Worm (Caenorhabditis elegans) whole organism, L2 larva: ENCODE data around the gene C06H2.2.

Source experiments
- C34F6.9 ChIP-seq: fragments of 150-350 bp; optimal IDR thresholded peaks from 2 replicates; lab custom pipeline; 2014; ENCODE audit warnings: missing biosample characterization, missing genetic modification characterization
- F13H6.1 ChIP-seq: sonication (generic microtip); optimal IDR thresholded peaks from 2 replicates; lab custom pipeline; 2016; ENCODE audit warnings: missing genetic modification characterization, missing compliant biosample characterization
- R02D3.7 ChIP-seq: fragments of 150-350 bp; optimal IDR thresholded peaks from 2 replicates; lab custom pipeline; 2014; ENCODE audit warnings: missing biosample characterization, missing genetic modification characterization
- Y55F3AM.14 ChIP-seq: fragments of 200-800 bp; sonication (Bioruptor generic); optimal IDR thresholded peaks from 2 replicates; lab custom pipeline; 2018; ENCODE audit warnings: mild to moderate bottlenecking, missing genetic modification characterization, missing compliant biosample characterization
- ZK546.5 ChIP-seq: sonication (generic microtip); optimal IDR thresholded peaks from 2 replicates; lab custom pipeline; 2017; ENCODE audit warnings: missing biosample characterization, missing genetic modification characterization
- alr-1 ChIP-seq: fragments of 150-350 bp; optimal IDR thresholded peaks from 2 replicates; lab custom pipeline; 2014; ENCODE audit warnings: missing biosample characterization, missing genetic modification characterization
- aly-2 ChIP-seq: fragments of 150-350 bp; optimal IDR thresholded peaks from 2 replicates; lab custom pipeline; 2014; ENCODE audit warnings: missing biosample characterization, missing genetic modification characterization
- ama-1 ChIP-seq: fragments of 150-350 bp; optimal IDR thresholded peaks from 2 replicates; lab custom pipeline; 2018; ENCODE audit warnings: inconsistent platforms
- blmp-1 ChIP-seq: sonication (generic microtip); optimal IDR thresholded peaks from 2 replicates; lab custom pipeline; 2017; ENCODE audit warnings: missing genetic modification characterization, mild to moderate bottlenecking, missing compliant biosample characterization, antibody characterized with exemption, moderate library complexity; ENCODE audit not compliant: insufficient read depth
- ceh-16 ChIP-seq: fragments of 150-350 bp; optimal IDR thresholded peaks from 2 replicates; lab custom pipeline; 2014; ENCODE audit warnings: missing biosample characterization, missing genetic modification characterization
- ceh-82 ChIP-seq: fragments of 150-350 bp; optimal IDR thresholded peaks from 2 replicates; lab custom pipeline; 2014; ENCODE audit warnings: missing biosample characterization, missing genetic modification characterization
- crh-2 ChIP-seq: sonication (generic microtip); optimal IDR thresholded peaks from 2 replicates; lab custom pipeline; 2017; ENCODE audit warnings: missing biosample characterization, missing genetic modification characterization
- dmd-4 ChIP-seq: sonication (generic microtip); optimal IDR thresholded peaks from 2 replicates; lab custom pipeline; 2017; ENCODE audit warnings: missing biosample characterization, missing genetic modification characterization
- elt-1 ChIP-seq: fragments of 150-350 bp; optimal IDR thresholded peaks from 2 replicates; lab custom pipeline; 2014; ENCODE audit warnings: missing biosample characterization, missing genetic modification characterization
- elt-3 ChIP-seq: sonication (generic microtip); optimal IDR thresholded peaks from 2 replicates; lab custom pipeline; 2017; ENCODE audit warnings: missing biosample characterization, missing genetic modification characterization
- fos-1 ChIP-seq: fragments of 150-350 bp; optimal IDR thresholded peaks from 2 replicates; lab custom pipeline; 2014; ENCODE audit warnings: missing biosample characterization, missing genetic modification characterization
- gmeb-1 ChIP-seq: fragments of 150-350 bp; optimal IDR thresholded peaks from 2 replicates; lab custom pipeline; 2014; ENCODE audit warnings: missing biosample characterization, missing genetic modification characterization
- lin-11 ChIP-seq: fragments of 150-350 bp; sonication (generic microtip); optimal IDR thresholded peaks from 2 replicates; lab custom pipeline; 2014; ENCODE audit warnings: missing biosample characterization, missing genetic modification characterization, inconsistent platforms, mixed read lengths
- lin-13 ChIP-seq: fragments of 150-350 bp; optimal IDR thresholded peaks from 2 replicates; lab custom pipeline; 2014; ENCODE audit warnings: missing biosample characterization, missing genetic modification reagents, missing genetic modification characterization
- lin-39 ChIP-seq: fragments of 150-350 bp; optimal IDR thresholded peaks from 2 replicates; lab custom pipeline; 2014; ENCODE audit warnings: missing biosample characterization, missing genetic modification reagents, missing genetic modification characterization
- lsy-2 ChIP-seq, 2 experiments: fragments of 150-350 bp in 1 of 2; sonication (generic microtip) in 1 of 2; optimal IDR thresholded peaks; 2 replicates each; lab custom pipeline; 2014 to 2017; ENCODE audit warnings: missing biosample characterization in 2 of 2, missing genetic modification characterization in 2 of 2
- mab-5 ChIP-seq: fragments of 150-350 bp; optimal IDR thresholded peaks from 2 replicates; lab custom pipeline; 2014; ENCODE audit warnings: missing biosample characterization, missing genetic modification characterization
- mbf-1 ChIP-seq: sonication (generic microtip); optimal IDR thresholded peaks from 2 replicates; lab custom pipeline; 2017; ENCODE audit warnings: missing biosample characterization, missing genetic modification characterization
- mdl-1 ChIP-seq, 2 experiments: fragments of 150-350 bp in 1 of 2; sonication (generic microtip) in 1 of 2; optimal IDR thresholded peaks; 2 replicates each; lab custom pipeline; 2017; ENCODE audit warnings: missing biosample characterization in 2 of 2, missing genetic modification characterization in 2 of 2
- nhr-10 ChIP-seq: sonication (generic microtip); optimal IDR thresholded peaks from 2 replicates; lab custom pipeline; 2017; ENCODE audit warnings: missing biosample characterization, missing genetic modification characterization
- nhr-11 ChIP-seq: fragments of 150-350 bp; optimal IDR thresholded peaks from 2 replicates; lab custom pipeline; 2014; ENCODE audit warnings: missing biosample characterization, missing genetic modification characterization
- nhr-129 ChIP-seq: fragments of 150-350 bp; optimal IDR thresholded peaks from 2 replicates; lab custom pipeline; 2014; ENCODE audit warnings: missing biosample characterization, missing genetic modification characterization
- nhr-23 ChIP-seq: fragments of 150-350 bp; optimal IDR thresholded peaks from 2 replicates; lab custom pipeline; 2014; ENCODE audit warnings: missing biosample characterization, missing genetic modification reagents, missing genetic modification characterization
- nhr-237 ChIP-seq: fragments of 150-350 bp; optimal IDR thresholded peaks from 2 replicates; lab custom pipeline; 2014; ENCODE audit warnings: missing biosample characterization, missing genetic modification characterization
- nhr-77 ChIP-seq: fragments of 150-350 bp; optimal IDR thresholded peaks from 2 replicates; lab custom pipeline; 2014; ENCODE audit warnings: missing biosample characterization, missing genetic modification characterization
- peb-1 ChIP-seq: fragments of 150-350 bp; optimal IDR thresholded peaks from 2 replicates; lab custom pipeline; 2014; ENCODE audit warnings: missing biosample characterization, missing genetic modification characterization
- sem-4 ChIP-seq: fragments of 150-350 bp; optimal IDR thresholded peaks from 2 replicates; lab custom pipeline; 2014; ENCODE audit warnings: missing biosample characterization, missing genetic modification reagents, missing genetic modification characterization
- skn-1 ChIP-seq: sonication (generic microtip); optimal IDR thresholded peaks from 2 replicates; lab custom pipeline; 2017; ENCODE audit warnings: missing biosample characterization, missing genetic modification characterization
- sma-3 ChIP-seq: sonication (generic microtip); optimal IDR thresholded peaks from 2 replicates; lab custom pipeline; 2016; ENCODE audit warnings: missing genetic modification reagents, missing genetic modification characterization, missing compliant biosample characterization
- sma-9 ChIP-seq, 2 experiments: fragments of 150-350 bp in 1 of 2; sonication (generic microtip) in 1 of 2; optimal IDR thresholded peaks; 2 replicates each; lab custom pipeline; 2014 to 2016; ENCODE audit warnings: missing genetic modification characterization in 2 of 2, mild to moderate bottlenecking in 1 of 2, missing biosample characterization in 1 of 2, missing compliant biosample characterization in 1 of 2, missing genetic modification reagents in 1 of 2, moderate library complexity in 1 of 2
- snpc-4 ChIP-seq: fragments of 150-350 bp; optimal IDR thresholded peaks from 2 replicates; lab custom pipeline; 2014; ENCODE audit warnings: missing biosample characterization, missing genetic modification characterization
- unc-55 ChIP-seq: fragments of 150-350 bp; sonication (generic microtip); optimal IDR thresholded peaks from 3 replicates; lab custom pipeline; 2014; ENCODE audit warnings: missing biosample characterization, missing genetic modification reagents, missing genetic modification characterization
- unc-62 ChIP-seq: fragments of 150-350 bp; optimal IDR thresholded peaks from 2 replicates; lab custom pipeline; 2014; ENCODE audit warnings: missing biosample characterization, missing genetic modification reagents, missing genetic modification characterization
- zag-1 ChIP-seq: fragments of 150-350 bp; optimal IDR thresholded peaks from 2 replicates; lab custom pipeline; 2014; ENCODE audit warnings: missing biosample characterization, missing genetic modification characterization
- ztf-1 ChIP-seq: fragments of 200-800 bp; sonication (Bioruptor generic); conservative IDR thresholded peaks from 2 replicates; pipeline ENCODE4 v1.3.6; 2022; ENCODE audit warnings: missing genetic modification characterization, missing compliant biosample characterization
- ztf-11 ChIP-seq: sonication (generic microtip); optimal IDR thresholded peaks from 2 replicates; lab custom pipeline; 2017; ENCODE audit warnings: missing biosample characterization, missing genetic modification characterization
- ztf-4 ChIP-seq: fragments of 150-350 bp; optimal IDR thresholded peaks from 2 replicates; lab custom pipeline; 2014; ENCODE audit warnings: missing biosample characterization, missing genetic modification characterization

C06H2.2 gene

ce11 chrV:11124922-11125321 lies at the start of gene C06H2.2:
C06H2.2 (plus strand) TSS chrV:11125222.
- TF ChIP-seq ama-1 (no peak), gmeb-1 (tag; lab: Kevin White, UChicago) (no peak), mbf-1 (tag; lab: Kevin White, UChicago) (no peak)

DNA sequence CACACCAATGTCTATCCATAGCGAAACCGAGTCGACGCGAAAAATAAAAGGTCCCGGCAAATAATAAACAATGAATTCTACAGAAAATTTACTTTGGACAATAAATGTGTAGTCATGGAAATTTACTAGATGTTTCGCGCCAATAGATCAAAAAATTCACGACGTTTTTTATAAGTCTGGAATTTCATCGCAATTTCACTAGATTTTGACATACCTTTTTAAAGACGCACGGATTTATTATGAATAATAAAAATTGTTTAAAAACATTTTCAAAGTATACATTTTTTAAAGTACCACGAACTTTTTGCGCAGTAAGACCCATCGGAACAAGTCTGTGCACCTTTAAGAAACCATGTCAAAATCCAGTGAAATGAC lies 49.0 kb upstream of the C06H2.2 start:
- TF ChIP-seq mbf-1 (tag; lab: Kevin White, UChicago) (no peak), sma-3 (GFP tag; lab: Kevin White, UChicago) (peak; percentile 15), sem-4 (peak; percentile 41)

DNA sequence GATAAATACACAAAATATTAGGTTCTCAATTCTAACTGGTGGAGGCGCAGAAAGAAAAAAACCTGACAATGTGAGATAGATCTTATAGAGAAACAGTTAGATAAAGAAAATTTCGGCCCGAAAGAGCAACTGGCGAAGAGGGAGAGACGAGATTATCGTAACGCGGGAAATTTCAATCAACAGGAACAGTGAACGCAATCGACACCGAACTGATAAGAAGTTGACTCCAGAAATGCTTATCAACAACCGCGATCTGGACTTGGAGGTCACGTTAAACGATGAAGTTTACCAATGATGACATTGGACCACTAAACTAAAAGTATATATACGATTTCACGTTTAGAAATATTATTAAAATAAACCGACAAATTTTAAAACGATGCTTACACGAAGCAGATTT lies 48.6 kb upstream of the C06H2.2 start:
- no peak for TF ChIP-seq ztf-1 (GFP tag; lab: Robert Waterston, UW)
- TF ChIP-seq lin-13 (GFP tag; lab: Kevin White, UChicago) = peak; percentile 32
- TF ChIP-seq R02D3.7 (tag; lab: Kevin White, UChicago) = no peak
- TF ChIP-seq nhr-23 (tag; lab: Kevin White, UChicago) = no peak
- no peak for TF ChIP-seq nhr-237 (tag; lab: Kevin White, UChicago)
- peak; percentile 14 for TF ChIP-seq C34F6.9
- no peak for TF ChIP-seq alr-1
- peak; percentile 46 for TF ChIP-seq fos-1
- no peak for TF ChIP-seq lin-39
- no peak for TF ChIP-seq ceh-82 (tag; lab: Kevin White, UChicago)
- TF ChIP-seq sem-4 = no peak
- TF ChIP-seq ztf-4 (tag; lab: Kevin White, UChicago) = peak; percentile 77
- TF ChIP-seq ama-1 = peak; percentile 79
- no peak for TF ChIP-seq gmeb-1 (tag; lab: Kevin White, UChicago)
- TF ChIP-seq nhr-129 (tag; lab: Kevin White, UChicago) = peak; percentile 43
- TF ChIP-seq ztf-11 = no peak
- no peak for TF ChIP-seq elt-3 (tag; lab: Kevin White, UChicago)
- TF ChIP-seq ceh-16 (tag; lab: Kevin White, UChicago) = no peak
- TF ChIP-seq mdl-1 (tag; optimal IDR thresholded peaks at IDR 0.05; lab: Kevin White, UChicago) = no peak
- TF ChIP-seq mab-5 (tag; lab: Kevin White, UChicago) = no peak
- TF ChIP-seq elt-1 (tag; lab: Kevin White, UChicago) = no peak
- TF ChIP-seq zag-1 (tag; lab: Kevin White, UChicago) = no peak
- no peak for TF ChIP-seq ZK546.5 (tag; lab: Kevin White, UChicago)
- no peak for TF ChIP-seq Y55F3AM.14 (GFP tag; lab: Kevin White, UChicago)
- TF ChIP-seq blmp-1 (tag; lab: Kevin White, UChicago) = no peak
- TF ChIP-seq skn-1 (tag; lab: Kevin White, UChicago) = no peak
- TF ChIP-seq lsy-2 (tag; optimal IDR thresholded peaks at IDR 0.05; lab: Kevin White, UChicago) = peak in 1 of 2 experiments; percentile 40
- TF ChIP-seq lin-11 = no peak
- no peak for TF ChIP-seq unc-55 (GFP tag; lab: Kevin White, UChicago)
- no peak for TF ChIP-seq nhr-10 (tag; lab: Kevin White, UChicago)
- TF ChIP-seq nhr-11 (tag; lab: Kevin White, UChicago) = no peak
- no peak for TF ChIP-seq nhr-77 (tag; lab: Kevin White, UChicago)
- TF ChIP-seq dmd-4 (tag; lab: Kevin White, UChicago) = no peak
- no peak for TF ChIP-seq aly-2 (tag; lab: Kevin White, UChicago)
- TF ChIP-seq crh-2 (tag; lab: Kevin White, UChicago) = peak; percentile 31
- TF ChIP-seq peb-1 (tag; lab: Kevin White, UChicago) = no peak
- peak; percentile 38 for TF ChIP-seq unc-62 (GFP tag; lab: Kevin White, UChicago)
- TF ChIP-seq snpc-4 (tag; lab: Kevin White, UChicago) = no peak
- TF ChIP-seq sma-3 (GFP tag; lab: Kevin White, UChicago) = no peak
- TF ChIP-seq mbf-1 (tag; lab: Kevin White, UChicago) = no peak
- no peak for TF ChIP-seq F13H6.1
- peak; percentile 25 for TF ChIP-seq sma-9 (GFP tag; optimal IDR thresholded peaks at IDR 0.05; lab: Kevin White, UChicago)
- TF ChIP-seq sma-9 (tag; optimal IDR thresholded peaks at IDR 0.05; lab: Kevin White, UChicago) = no peak
